Worm (Caenorhabditis elegans): ENCODE results near the gene rrsr-1.

- TF ChIP-seq ama-1 (optimal IDR thresholded peaks at IDR 0.05) (no peak), sem-4 (tag; optimal IDR thresholded peaks at IDR 0.05) (no peak), nhr-237 (tag; optimal IDR thresholded peaks at IDR 0.05) (no peak), skn-1 (tag; optimal IDR thresholded peaks at IDR 0.05) (no peak), fos-1 (tag; optimal IDR thresholded peaks at IDR 0.05) (no peak), lin-39 (tag; optimal IDR thresholded peaks at IDR 0.05) (no peak), sma-3 (GFP tag; optimal IDR thresholded peaks at IDR 0.05) (no peak)
Measured at ce11 chrV:14393504-14393903, 31.3 kb downstream of the rrsr-1 start, which contains the start of gene C15H11.1.

Measured in whole organism, L2 larva.